Fruit fly (Drosophila melanogaster) whole organism, embryonic: ENCODE results near the gene Parg.

Source experiments
- ATbp ChIP-seq: fragments of 200-800 bp; sonication (Bioruptor generic); optimal IDR thresholded peaks from 2 replicates; lab custom pipeline; 2017; ENCODE audit warnings: missing biosample characterization, mild to moderate bottlenecking, missing genetic modification characterization, missing genetic modification reagents
- BtbVII ChIP-seq: fragments of 200-800 bp; sonication (Bioruptor generic); optimal IDR thresholded peaks from 3 replicates; lab custom pipeline; 2017; ENCODE audit warnings: missing biosample characterization, mild to moderate bottlenecking, missing genetic modification characterization
- CG1024 ChIP-seq: fragments of 200-800 bp; sonication (Bioruptor generic); IDR thresholded peaks from 2 replicates; pipeline ENCODE4 v1.3.6; 2022; ENCODE audit warnings: missing biosample characterization, missing genetic modification characterization
- CG10959 ChIP-seq: fragments of 200-800 bp; sonication (Bioruptor generic); IDR thresholded peaks from 2 replicates; pipeline ENCODE4 v1.3.6; 2022; ENCODE audit warnings: missing biosample characterization, missing genetic modification characterization
- CG12236 ChIP-seq: fragments of 200-800 bp; sonication (Bioruptor generic); optimal IDR thresholded peaks from 2 replicates; lab custom pipeline; 2016; ENCODE audit warnings: missing biosample characterization, missing genetic modification characterization
- CG12299 ChIP-seq: fragments of 200-800 bp; sonication (Bioruptor generic); optimal IDR thresholded peaks from 2 replicates; lab custom pipeline; 2018; ENCODE audit warnings: missing biosample characterization, mild to moderate bottlenecking, missing genetic modification characterization
- CG13775 ChIP-seq: fragments of 200-800 bp; sonication (Bioruptor generic); optimal IDR thresholded peaks from 3 replicates; lab custom pipeline; 2017; ENCODE audit warnings: missing biosample characterization, mild to moderate bottlenecking, missing genetic modification characterization
- CG14667 ChIP-seq: fragments of 200-800 bp; sonication (Bioruptor generic); IDR thresholded peaks from 2 replicates; pipeline ENCODE4 v1.3.6; 2022; ENCODE audit warnings: missing biosample characterization, missing genetic modification characterization
- CG14965 ChIP-seq: fragments of 200-800 bp; sonication (Bioruptor generic); optimal IDR thresholded peaks from 2 replicates; lab custom pipeline; 2016; ENCODE audit warnings: missing biosample characterization, missing genetic modification characterization, borderline replicate concordance
- CG15601 ChIP-seq: fragments of 200-800 bp; sonication (Bioruptor generic); optimal IDR thresholded peaks from 3 replicates; lab custom pipeline; 2019; ENCODE audit warnings: missing biosample characterization, mild to moderate bottlenecking, missing genetic modification characterization, moderate library complexity
- CG15696 ChIP-seq: fragments of 200-800 bp; sonication (Bioruptor generic); optimal IDR thresholded peaks from 2 replicates; lab custom pipeline; 2019; ENCODE audit warnings: missing biosample characterization, mild to moderate bottlenecking, missing genetic modification characterization, moderate library complexity
- CG1647 ChIP-seq: fragments of 200-800 bp; sonication (Bioruptor generic); optimal IDR thresholded peaks from 3 replicates; lab custom pipeline; 2016; ENCODE audit warnings: missing biosample characterization, missing genetic modification characterization
- CG2199 ChIP-seq: fragments of 200-800 bp; sonication (Bioruptor generic); IDR thresholded peaks from 3 replicates; pipeline ENCODE4 v1.3.6; 2022; ENCODE audit warnings: missing biosample characterization, missing genetic modification characterization
- CG2875 ChIP-seq: fragments of 200-800 bp; sonication (Bioruptor generic); optimal IDR thresholded peaks from 2 replicates; lab custom pipeline; 2017; ENCODE audit warnings: missing biosample characterization, mild to moderate bottlenecking, missing genetic modification characterization, missing genetic modification reagents
- CG31441 ChIP-seq: fragments of 200-800 bp; sonication (Bioruptor generic); IDR thresholded peaks from 2 replicates; pipeline ENCODE4 v1.3.6; 2022; ENCODE audit warnings: missing biosample characterization, missing genetic modification characterization
- CG34422 ChIP-seq: fragments of 200-800 bp; sonication (Bioruptor generic); IDR thresholded peaks from 3 replicates; pipeline ENCODE4 v1.3.6; 2022; ENCODE audit warnings: missing biosample characterization, missing genetic modification characterization
- CG4282 ChIP-seq: fragments of 200-800 bp; sonication (Bioruptor generic); optimal IDR thresholded peaks from 2 replicates; lab custom pipeline; 2016; ENCODE audit warnings: missing biosample characterization, missing genetic modification characterization
- CG6683 ChIP-seq: fragments of 200-800 bp; sonication (Bioruptor generic); optimal IDR thresholded peaks from 2 replicates; lab custom pipeline; 2017; ENCODE audit warnings: missing biosample characterization, mild to moderate bottlenecking, missing genetic modification characterization, missing genetic modification reagents
- CG8281 ChIP-seq: fragments of 200-800 bp; sonication (Bioruptor generic); optimal IDR thresholded peaks from 2 replicates; lab custom pipeline; 2018; ENCODE audit warnings: missing biosample characterization, mild to moderate bottlenecking, missing genetic modification characterization, moderate library complexity
- CG8478 ChIP-seq: fragments of >200 bp; optimal IDR thresholded peaks from 2 replicates; lab custom pipeline; 2018
- CG9932 ChIP-seq: fragments of 200-800 bp; sonication (Bioruptor generic); IDR thresholded peaks from 2 replicates; pipeline ENCODE4 v1.3.6; 2022; ENCODE audit warnings: missing biosample characterization, missing genetic modification characterization
- Chrac-16 ChIP-seq: fragments of 200-800 bp; sonication (Bioruptor generic); optimal IDR thresholded peaks from 3 replicates; lab custom pipeline; 2016; ENCODE audit warnings: missing biosample characterization, missing genetic modification characterization
- D ChIP-seq, 2 experiments: fragments of 200-800 bp in 1 of 2; fragments of >200 bp in 1 of 2; sonication (Bioruptor generic) in 1 of 2; optimal IDR thresholded peaks; 2 replicates in 1 of 2; 3 replicates in 1 of 2; lab custom pipeline; 2017; ENCODE audit warnings: mild to moderate bottlenecking in 1 of 2, missing biosample characterization in 1 of 2, missing genetic modification characterization in 1 of 2, missing genetic modification reagents in 1 of 2
- Ets97D ChIP-seq: fragments of 200-800 bp; sonication (Bioruptor generic); optimal IDR thresholded peaks from 3 replicates; lab custom pipeline; 2016; ENCODE audit warnings: missing biosample characterization, missing genetic modification characterization
- HHEX ChIP-seq: fragments of 200-800 bp; sonication (Bioruptor generic); optimal IDR thresholded peaks from 3 replicates; lab custom pipeline; 2017; ENCODE audit warnings: missing biosample characterization, mild to moderate bottlenecking, missing genetic modification characterization, missing genetic modification reagents
- Meics ChIP-seq: fragments of 200-800 bp; sonication (Bioruptor generic); optimal IDR thresholded peaks from 2 replicates; lab custom pipeline; 2017; ENCODE audit warnings: missing biosample characterization, mild to moderate bottlenecking, missing genetic modification characterization
- Nf-YC ChIP-seq: fragments of 200-800 bp; optimal IDR thresholded peaks from 3 replicates; lab custom pipeline; 2019; ENCODE audit warnings: missing biosample characterization, mild to moderate bottlenecking, missing genetic modification characterization, moderate library complexity
- NfI ChIP-seq: fragments of 200-800 bp; sonication (Bioruptor generic); optimal IDR thresholded peaks from 3 replicates; lab custom pipeline; 2018; ENCODE audit warnings: missing biosample characterization, mild to moderate bottlenecking, missing genetic modification characterization, moderate library complexity
- Pdp1 ChIP-seq, 2 experiments: fragments of 200-800 bp; sonication (Bioruptor generic); optimal IDR thresholded peaks; 3 replicates each; lab custom pipeline; 2016; ENCODE audit warnings: missing biosample characterization in 2 of 2, missing genetic modification characterization in 2 of 2, mild to moderate bottlenecking in 1 of 2, moderate library complexity in 1 of 2
- Tbp ChIP-seq: fragments of >200 bp; optimal IDR thresholded peaks from 2 replicates; lab custom pipeline; 2018; ENCODE audit warnings: missing biosample characterization, missing genetic modification characterization
- bcd ChIP-seq: fragments of 200-800 bp; sonication (Bioruptor generic); optimal IDR thresholded peaks from 2 replicates; lab custom pipeline; 2017; ENCODE audit warnings: missing biosample characterization, mild to moderate bottlenecking, missing genetic modification characterization
- bsh ChIP-seq, 2 experiments: fragments of 200-800 bp; sonication (Bioruptor generic); optimal IDR thresholded peaks; 2 replicates each; lab custom pipeline; 2017 to 2018; ENCODE audit warnings: mild to moderate bottlenecking in 2 of 2, missing biosample characterization in 2 of 2, missing genetic modification characterization in 2 of 2, moderate library complexity in 1 of 2
- cas ChIP-seq: fragments of 200-800 bp; sonication (Bioruptor generic); IDR thresholded peaks from 2 replicates; pipeline ENCODE4 v1.3.6; 2022; ENCODE audit warnings: missing biosample characterization, missing genetic modification characterization
- chn ChIP-seq: fragments of 200-800 bp; sonication (Bioruptor generic); optimal IDR thresholded peaks from 2 replicates; lab custom pipeline; 2016; ENCODE audit warnings: missing biosample characterization, missing genetic modification characterization
- corto ChIP-seq: fragments of 200-800 bp; sonication (Bioruptor generic); optimal IDR thresholded peaks from 2 replicates; lab custom pipeline; 2016; ENCODE audit warnings: missing biosample characterization, mild to moderate bottlenecking, missing genetic modification characterization, moderate library complexity
- fd102C ChIP-seq: fragments of 200-800 bp; sonication (Bioruptor generic); optimal IDR thresholded peaks from 2 replicates; lab custom pipeline; 2018; ENCODE audit warnings: missing biosample characterization, mild to moderate bottlenecking, missing genetic modification characterization, moderate library complexity
- gce ChIP-seq: fragments of 200-800 bp; sonication (Bioruptor generic); IDR thresholded peaks from 3 replicates; pipeline ENCODE4 v1.3.6; 2022; ENCODE audit warnings: missing biosample characterization, missing genetic modification characterization
- gem ChIP-seq: fragments of 200-800 bp; sonication (Bioruptor generic); optimal IDR thresholded peaks from 2 replicates; lab custom pipeline; 2019; ENCODE audit warnings: missing biosample characterization, mild to moderate bottlenecking, missing genetic modification characterization, moderate library complexity
- hkb ChIP-seq, 2 experiments: fragments of 200-800 bp in 1 of 2; fragments of >200 bp in 1 of 2; sonication (Bioruptor generic) in 1 of 2; IDR thresholded peaks in 1 of 2; optimal IDR thresholded peaks in 1 of 2; 2 replicates each; pipeline versions ENCODE4 v1.3.6 to Lab custom; 2017 to 2022; ENCODE audit warnings: missing biosample characterization in 1 of 2, missing genetic modification characterization in 1 of 2
- klu ChIP-seq: fragments of 200-800 bp; sonication (Bioruptor generic); IDR thresholded peaks from 2 replicates; pipeline ENCODE4 v1.3.6; 2022; ENCODE audit warnings: missing biosample characterization, missing genetic modification characterization
- lbe ChIP-seq: fragments of 200-800 bp; sonication (Bioruptor generic); optimal IDR thresholded peaks from 2 replicates; lab custom pipeline; 2016; ENCODE audit warnings: missing biosample characterization, mild to moderate bottlenecking, missing genetic modification characterization
- nerfin-1 ChIP-seq: fragments of 200-800 bp; sonication (Bioruptor generic); optimal IDR thresholded peaks from 3 replicates; lab custom pipeline; 2019; ENCODE audit warnings: missing biosample characterization, mild to moderate bottlenecking, missing genetic modification characterization, moderate library complexity
- nerfin-2 ChIP-seq: fragments of 200-800 bp; sonication (Bioruptor generic); IDR thresholded peaks from 2 replicates; pipeline ENCODE4 v1.3.6; 2022; ENCODE audit warnings: missing biosample characterization, missing genetic modification characterization; ENCODE audit not compliant: partially characterized antibody
- peb ChIP-seq: fragments of 200-800 bp; sonication (Bioruptor generic); IDR thresholded peaks from 2 replicates; pipeline ENCODE4 v1.3.6; 2022; ENCODE audit warnings: missing biosample characterization, missing genetic modification characterization
- sc ChIP-seq, 3 experiments: fragments of >200 bp in 2 of 3; fragments of 200-800 bp in 1 of 3; sonication (Bioruptor generic) in 1 of 3; optimal IDR thresholded peaks; 2 replicates in 2 of 3; 3 replicates in 1 of 3; lab custom pipeline; 2017; ENCODE audit warnings: mild to moderate bottlenecking in 1 of 3, missing biosample characterization in 1 of 3, missing genetic modification characterization in 1 of 3, missing genetic modification reagents in 1 of 3
- so ChIP-seq: fragments of 200-800 bp; sonication (Bioruptor generic); IDR thresholded peaks from 3 replicates; pipeline ENCODE4 v1.3.6; 2022; ENCODE audit warnings: missing biosample characterization, missing genetic modification characterization
- ssp ChIP-seq: fragments of 200-800 bp; sonication (Bioruptor generic); IDR thresholded peaks from 2 replicates; pipeline ENCODE4 v1.3.6; 2022; ENCODE audit warnings: missing biosample characterization, missing genetic modification characterization
- vvl ChIP-seq: fragments of 200-800 bp; sonication (Bioruptor generic); IDR thresholded peaks from 2 replicates; pipeline ENCODE4 v1.3.6; 2022; ENCODE audit warnings: missing biosample characterization, missing genetic modification characterization

Parg gene

dm6 chrX:3677847-3678411 lies 6.6 kb upstream of the Parg start (continued):
- TF ChIP-seq ATbp (GFP tag; lab: Kevin White, UChicago) (peak; percentile 68), CG14965 (GFP tag; lab: Kevin White, UChicago) (no peak), CG15601 (tag; lab: Kevin White, UChicago) (peak; percentile 88), Tbp (GFP tag; lab: Kevin White, UChicago) (no peak), ssp (peak; percentile 64), CG12236 (GFP tag; lab: Kevin White, UChicago) (no peak), nerfin-2 (GFP tag; lab: Robert Waterston, UW) (no peak), Chrac-16 (peak; percentile 54), so (peak; percentile 74; the same call in 2 of the 3 replicates), CG6683 (GFP tag; lab: Kevin White, UChicago) (peak; percentile 69), gem (tag; lab: Kevin White, UChicago) (peak; percentile 94), chn (GFP tag; lab: Kevin White, UChicago) (peak; percentile 44), corto (peak; percentile 64), CG8478 (no peak), CG9932 (no peak; the same call in none of the 2 replicates), nerfin-1 (tag; lab: Kevin White, UChicago) (peak; percentile 81), CG12299 (tag; lab: Kevin White, UChicago) (peak; percentile 58), bcd (GFP tag; lab: Kevin White, UChicago) (peak; percentile 88), D (optimal IDR thresholded peaks at IDR 0.05; lab: Kevin White, UChicago) (no peak), D (GFP tag; optimal IDR thresholded peaks at IDR 0.05; lab: Kevin White, UChicago) (peak; percentile 92), CG8281 (tag; lab: Kevin White, UChicago) (peak; percentile 65), Nf-YC (tag; lab: Kevin White, UChicago) (peak; percentile 70), bsh (GFP tag; optimal IDR thresholded peaks at IDR 0.05; lab: Kevin White, UChicago) (peak; percentile 83 to 86), CG31441 (GFP tag; lab: Robert Waterston, UW) (peak; percentile 96), CG13775 (GFP tag; lab: Kevin White, UChicago) (peak; percentile 87), gce (GFP tag; lab: Robert Waterston, UW) (no peak), hkb (optimal IDR thresholded peaks at IDR 0.05; lab: Kevin White, UChicago) (no peak), hkb (GFP tag; IDR thresholded peaks at IDR 0.05; lab: Robert Waterston, UW) (peak; percentile 74; the same call in 1 of the 2 replicates), klu (GFP tag; lab: Robert Waterston, UW) (no peak), vvl (GFP tag; lab: Robert Waterston, UW) (peak; percentile 53), NfI (peak; percentile 77), CG34422 (GFP tag; lab: Robert Waterston, UW) (peak; percentile 22; the same call in 1 of the 3 replicates), CG14667 (peak; percentile 44), BtbVII (GFP tag; lab: Kevin White, UChicago) (peak; percentile 73), CG2199 (no peak), fd102C (GFP tag; lab: Kevin White, UChicago) (no peak), sc (optimal IDR thresholded peaks at IDR 0.05; lab: Kevin White, UChicago) (no peak), sc (GFP tag; optimal IDR thresholded peaks at IDR 0.05; lab: Kevin White, UChicago) (peak; percentile 90), CG2875 (GFP tag; lab: Kevin White, UChicago) (peak; percentile 83), peb (no peak), CG1647 (GFP tag; lab: Kevin White, UChicago) (no peak), HHEX (GFP tag; lab: Kevin White, UChicago) (peak; percentile 84), Ets97D (no peak), Meics (GFP tag; lab: Kevin White, UChicago) (peak; percentile 90), CG15696 (tag; lab: Kevin White, UChicago) (peak; percentile 49), lbe (GFP tag; lab: Kevin White, UChicago) (peak; percentile 32), cas (GFP tag; lab: Robert Waterston, UW) (no peak), CG4282 (GFP tag; lab: Kevin White, UChicago) (no peak), CG1024 (GFP tag; lab: Robert Waterston, UW) (no peak), CG10959 (GFP tag; lab: Robert Waterston, UW) (no peak), Pdp1 (GFP tag; optimal IDR thresholded peaks at IDR 0.05; lab: Kevin White, UChicago) (peak in 1 of 2 experiments; percentile 79)
